Fruit fly (Drosophila melanogaster) whole organism: Measurements from ENCODE around the gene CG5973.

Experiments
- CG8478 ChIP-seq: fragments of >200 bp; optimal IDR thresholded peaks from 2 replicates; lab custom pipeline; 2018; ENCODE audit warnings: inconsistent platforms
- Dll ChIP-seq: fragments of >200 bp; optimal IDR thresholded peaks from 2 replicates; lab custom pipeline; 2017
- EcR ChIP-seq, 2 experiments: fragments of >200 bp; optimal IDR thresholded peaks; 2 replicates each; lab custom pipeline; 2017; ENCODE audit warnings: missing biosample characterization in 2 of 2, missing genetic modification characterization in 2 of 2, missing genetic modification reagents in 2 of 2
- pan ChIP-seq: fragments of >200 bp; optimal IDR thresholded peaks from 2 replicates; lab custom pipeline; 2017
- psq ChIP-seq: fragments of >200 bp; optimal IDR thresholded peaks from 2 replicates; lab custom pipeline; 2017
- usp ChIP-seq: fragments of >200 bp; optimal IDR thresholded peaks from 2 replicates; lab custom pipeline; 2017; ENCODE audit warnings: missing biosample characterization, missing genetic modification characterization, mixed read lengths

CG5973 gene

dm6 chr2L:7411947-7412621 lies 25.2 kb upstream of the CG5973 start, which contains the start of gene chm:
Gene chm (plus strand): TSS chr2L:7412417.
- TF ChIP-seq CG8478 (lab: Kevin White, UChicago) = no peak
- TF ChIP-seq usp (GFP tag; lab: Kevin White, UChicago) = no peak
- TF ChIP-seq pan = no peak
- no peak for TF ChIP-seq Dll (lab: Kevin White, UChicago)
- TF ChIP-seq psq (lab: Kevin White, UChicago) = no peak
- no peak for TF ChIP-seq EcR (GFP tag; optimal IDR thresholded peaks at IDR 0.05; lab: Kevin White, UChicago)

dm6 chr2L:7418148-7418988 lies 18.9 kb upstream of the CG5973 start:
- TF ChIP-seq Dll (lab: Kevin White, UChicago) = no peak
- TF ChIP-seq EcR (GFP tag; optimal IDR thresholded peaks at IDR 0.05; lab: Kevin White, UChicago) = peak; percentile 68 to 90

- TF ChIP-seq EcR (GFP tag; optimal IDR thresholded peaks at IDR 0.05; lab: Kevin White, UChicago) (peak; percentile 38 to 85), psq (lab: Kevin White, UChicago) (no peak)
Measured at dm6 chr2L:7419408-7420304, 17.6 kb upstream of the CG5973 start.

dm6 chr2L:7420305-7421287 lies 16.7 kb upstream of the CG5973 start:
- no peak for TF ChIP-seq pan
- no peak for TF ChIP-seq CG8478 (lab: Kevin White, UChicago)
- TF ChIP-seq EcR (GFP tag; optimal IDR thresholded peaks at IDR 0.05; lab: Kevin White, UChicago) = peak in 1 of 2 experiments; percentile 8
- no peak for TF ChIP-seq psq (lab: Kevin White, UChicago)
- no peak for TF ChIP-seq Dll (lab: Kevin White, UChicago)
- no peak for TF ChIP-seq usp (GFP tag; lab: Kevin White, UChicago)

- TF ChIP-seq pan = no peak
- TF ChIP-seq CG8478 (lab: Kevin White, UChicago) = no peak
- TF ChIP-seq psq (lab: Kevin White, UChicago) = no peak
- TF ChIP-seq EcR (GFP tag; optimal IDR thresholded peaks at IDR 0.05; lab: Kevin White, UChicago) = peak; percentile 92 to 99
- peak; percentile 44 for TF ChIP-seq Dll (lab: Kevin White, UChicago)
- TF ChIP-seq usp (GFP tag; lab: Kevin White, UChicago) = no peak
Measured at dm6 chr2L:7422429-7423283, 14.6 kb upstream of the CG5973 start.

- TF ChIP-seq CG8478 (lab: Kevin White, UChicago) (no peak), EcR (GFP tag; optimal IDR thresholded peaks at IDR 0.05; lab: Kevin White, UChicago) (peak in 1 of 2 experiments; percentile 6), psq (lab: Kevin White, UChicago) (no peak), Dll (lab: Kevin White, UChicago) (no peak)
Measured at dm6 chr2L:7423333-7423895, 13.9 kb upstream of the CG5973 start.

- TF ChIP-seq CG8478 (lab: Kevin White, UChicago) (peak; percentile 16), pan (no peak)
Measured at dm6 chr2L:7424282-7424905, 12.9 kb upstream of the CG5973 start.

- TF ChIP-seq usp (GFP tag; lab: Kevin White, UChicago) (no peak), EcR (GFP tag; optimal IDR thresholded peaks at IDR 0.05; lab: Kevin White, UChicago) (peak in 1 of 2 experiments; percentile 64), CG8478 (lab: Kevin White, UChicago) (no peak), psq (lab: Kevin White, UChicago) (peak; percentile 19)
Measured at dm6 chr2L:7424907-7425689, 12.2 kb upstream of the CG5973 start.

dm6 chr2L:7425690-7426056 lies 11.6 kb upstream of the CG5973 start:
- TF ChIP-seq pan (no peak), psq (lab: Kevin White, UChicago) (no peak), CG8478 (lab: Kevin White, UChicago) (no peak), Dll (lab: Kevin White, UChicago) (no peak), usp (GFP tag; lab: Kevin White, UChicago) (no peak), EcR (GFP tag; optimal IDR thresholded peaks at IDR 0.05; lab: Kevin White, UChicago) (no peak)
